Fruit fly (Drosophila melanogaster): ENCODE data around the gene NT1.

The NT1 gene

dm6 chr3L:4460307-4461088 lies 47.7 kb downstream of the NT1 start, which contains the start of gene CG15022:
CG15022 (minus strand) TSS chr3L:4460317.
- TF ChIP-seq noc (tag; optimal IDR thresholded peaks at IDR 0.05): no peak

- no peak for TF ChIP-seq noc (tag; optimal IDR thresholded peaks at IDR 0.05)
Observed at dm6 chr3L:4458063-4458462, 50.2 kb downstream of the NT1 start, which contains the start of gene CG11345. CG11345 (minus strand) TSS chr3L:4458163.
